Worm (Caenorhabditis elegans) whole organism, young adult: Measurements from ENCODE around the gene F01E11.3.

Source experiments
- B0019.2 ChIP-seq: fragments of 200-800 bp; sonication (Bioruptor generic); conservative IDR thresholded peaks from 2 replicates; pipeline ENCODE4 v1.3.6; 2022; ENCODE audit warnings: missing genetic modification reagents, missing genetic modification characterization, missing compliant biosample characterization
- F22D6.2 ChIP-seq: sonication (generic microtip); optimal IDR thresholded peaks from 2 replicates; lab custom pipeline; 2016; ENCODE audit warnings: mild to moderate bottlenecking, missing genetic modification characterization, missing compliant biosample characterization
- F57A8.1 ChIP-seq: fragments of 200-800 bp; sonication (Bioruptor generic); optimal IDR thresholded peaks from 2 replicates; lab custom pipeline; 2018; ENCODE audit warnings: mild to moderate bottlenecking, missing genetic modification characterization, moderate library complexity, missing compliant biosample characterization
- K11D2.4 ChIP-seq: fragments of 200-800 bp; sonication (Bioruptor generic); IDR thresholded peaks from 2 replicates; pipeline ENCODE4 v1.3.6; 2022; ENCODE audit warnings: missing genetic modification reagents, missing genetic modification characterization, missing compliant biosample characterization
- ama-1 ChIP-seq, 3 experiments: fragments of 150-350 bp in 1 of 3; sonication (generic microtip) in 2 of 3; optimal IDR thresholded peaks; 2 replicates each; lab custom pipeline; 2014 to 2018; ENCODE audit warnings: missing biosample characterization in 2 of 3, missing genetic modification characterization in 2 of 3, missing genetic modification reagents in 2 of 3
- aptf-2 ChIP-seq: fragments of 200-800 bp; sonication (Bioruptor generic); conservative IDR thresholded peaks from 2 replicates; pipeline ENCODE4 v1.3.6; 2022; ENCODE audit warnings: missing genetic modification reagents, missing genetic modification characterization, missing compliant biosample characterization
- ccch-3 ChIP-seq: fragments of 200-800 bp; sonication (Bioruptor generic); optimal IDR thresholded peaks from 2 replicates; lab custom pipeline; 2018; ENCODE audit warnings: mild to moderate bottlenecking, missing genetic modification characterization, missing compliant biosample characterization
- cebp-1 ChIP-seq, 2 experiments: fragments of 200-800 bp in 1 of 2; sonication (Bioruptor generic) in 1 of 2; sonication (generic microtip) in 1 of 2; IDR thresholded peaks in 1 of 2; optimal IDR thresholded peaks in 1 of 2; 2 replicates each; pipeline versions ENCODE4 v1.3.6 to Lab custom; 2017 to 2022; ENCODE audit warnings: missing compliant biosample characterization in 2 of 2, missing genetic modification characterization in 2 of 2, mild to moderate bottlenecking in 1 of 2, missing genetic modification reagents in 1 of 2, moderate library complexity in 1 of 2
- die-1 ChIP-seq: sonication (generic microtip); optimal IDR thresholded peaks from 2 replicates; lab custom pipeline; 2016; ENCODE audit warnings: missing genotype, mild to moderate bottlenecking, missing genetic modification characterization, missing compliant biosample characterization
- dpl-1 ChIP-seq: fragments of 150-350 bp; optimal IDR thresholded peaks from 2 replicates; lab custom pipeline; 2014; ENCODE audit warnings: missing biosample characterization, missing genetic modification reagents, missing genetic modification characterization
- gei-17 ChIP-seq: fragments of 200-800 bp; sonication (Bioruptor generic); optimal IDR thresholded peaks from 2 replicates; lab custom pipeline; 2018; ENCODE audit warnings: mild to moderate bottlenecking, missing genetic modification characterization, missing compliant biosample characterization
- hlh-26 ChIP-seq: fragments of 200-800 bp; sonication (Bioruptor generic); conservative IDR thresholded peaks from 2 replicates; pipeline ENCODE4 v1.3.6; 2022; ENCODE audit warnings: missing genetic modification reagents, missing genetic modification characterization, missing compliant biosample characterization
- hmg-1.2 ChIP-seq: fragments of 200-800 bp; sonication (Bioruptor generic); IDR thresholded peaks from 2 replicates; pipeline ENCODE4 v1.3.6; 2022; ENCODE audit warnings: missing genetic modification reagents, missing genetic modification characterization, missing compliant biosample characterization
- madf-6 ChIP-seq: fragments of 200-800 bp; sonication (Bioruptor generic); IDR thresholded peaks from 2 replicates; pipeline ENCODE4 v1.3.6; 2022; ENCODE audit warnings: missing genetic modification reagents, missing genetic modification characterization, missing compliant biosample characterization
- pbrm-1 ChIP-seq: fragments of 200-800 bp; sonication (Bioruptor generic); IDR thresholded peaks from 2 replicates; pipeline ENCODE4 v1.3.6; 2022; ENCODE audit warnings: missing genetic modification reagents, missing genetic modification characterization, missing compliant biosample characterization
- sdz-38 ChIP-seq: sonication (generic microtip); optimal IDR thresholded peaks from 2 replicates; lab custom pipeline; 2016; ENCODE audit warnings: missing genotype, missing genetic modification characterization, missing compliant biosample characterization
- sea-2 ChIP-seq: fragments of 200-800 bp; sonication (Bioruptor generic); IDR thresholded peaks from 2 replicates; pipeline ENCODE4 v1.3.6; 2022; ENCODE audit warnings: missing genetic modification characterization, missing compliant biosample characterization
- zfh-2 ChIP-seq: fragments of 200-800 bp; sonication (Bioruptor generic); conservative IDR thresholded peaks from 2 replicates; pipeline ENCODE4 v1.3.6; 2022; ENCODE audit warnings: missing genetic modification reagents, missing genetic modification characterization, missing compliant biosample characterization
- ztf-6 ChIP-seq: fragments of 200-800 bp; sonication (Bioruptor generic); IDR thresholded peaks from 2 replicates; pipeline ENCODE4 v1.3.6; 2022; ENCODE audit warnings: missing genetic modification reagents, missing genetic modification characterization, missing compliant biosample characterization

Gene F01E11.3

ce11 chrX:7019733-7020132, 52.6 kb downstream of the F01E11.3 start, which contains the start of gene cah-5:
cah-5 (plus strand) TSS chrX:7020033.
- TF ChIP-seq hlh-26 (GFP tag; lab: Robert Waterston, UW), result no peak
- no peak for TF ChIP-seq K11D2.4
- TF ChIP-seq F57A8.1 (GFP tag; lab: Kevin White, UChicago), result no peak
- TF ChIP-seq dpl-1 (GFP tag; lab: Kevin White, UChicago), result no peak
- no peak for TF ChIP-seq pbrm-1 (GFP tag; lab: Robert Waterston, UW)

DNA sequence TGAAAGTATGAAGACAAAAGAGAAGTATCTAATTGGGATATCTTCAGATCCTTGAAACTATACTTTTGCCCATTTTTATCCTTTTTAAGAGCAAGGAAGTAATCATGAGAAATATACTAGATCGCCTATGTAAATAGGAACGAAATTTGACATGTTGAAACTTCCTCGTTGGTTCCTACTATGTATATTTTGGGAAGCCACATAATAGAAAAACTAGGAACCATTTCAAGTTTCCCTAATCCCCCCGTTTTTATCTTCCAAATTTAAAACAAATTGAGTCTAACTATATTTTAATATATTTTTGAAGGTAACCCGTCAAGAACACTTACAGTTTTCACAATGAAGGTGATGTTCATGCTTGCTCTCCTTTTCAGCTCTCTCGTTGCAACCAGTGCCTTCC, 61.7 kb downstream of the F01E11.3 start, which contains the start of gene flp-26:
Gene flp-26, plus strand, starts transcription at position 301 of the 400 bp plus-strand sequence.
- no peak for TF ChIP-seq ama-1 (optimal IDR thresholded peaks at IDR 0.05; lab: Kevin White, UChicago)
- TF ChIP-seq ama-1 (GFP tag; optimal IDR thresholded peaks at IDR 0.05; lab: Kevin White, UChicago), result no peak
- TF ChIP-seq hmg-1.2 (GFP tag; lab: Robert Waterston, UW), result no peak
- TF ChIP-seq cebp-1 (GFP tag; IDR thresholded peaks at IDR 0.05; lab: Robert Waterston, UW), result no peak
- TF ChIP-seq cebp-1 (tag; optimal IDR thresholded peaks at IDR 0.05; lab: Kevin White, UChicago), result no peak
- no peak for TF ChIP-seq B0019.2
- no peak for TF ChIP-seq zfh-2 (GFP tag; lab: Robert Waterston, UW)
- no peak for TF ChIP-seq sea-2 (GFP tag; lab: Robert Waterston, UW)
- TF ChIP-seq F22D6.2 (tag; lab: Kevin White, UChicago), result no peak
- TF ChIP-seq die-1, result no peak
- no peak for TF ChIP-seq aptf-2 (GFP tag; lab: Robert Waterston, UW)
- no peak for TF ChIP-seq madf-6 (GFP tag; lab: Robert Waterston, UW)
- TF ChIP-seq sdz-38, result no peak
- no peak for TF ChIP-seq gei-17
- TF ChIP-seq ztf-6 (GFP tag; lab: Robert Waterston, UW), result no peak
- TF ChIP-seq ccch-3 (GFP tag; lab: Kevin White, UChicago), result no peak
